Worm (Caenorhabditis elegans): ENCODE measurements around the gene ocr-1.
A peak's percentile ranks its signal among the peaks of the same experiment; 100 is the strongest.

ocr-1 gene

ce11 chrV:10718037-10718436 lies 46.1 kb upstream of the ocr-1 start:
- no peak for TF ChIP-seq tbp1 (GFP tag; optimal IDR thresholded peaks at IDR 0.05)
- no peak for TF ChIP-seq madf-3 (GFP tag; IDR thresholded peaks at IDR 0.05)
- no peak for TF ChIP-seq ekl-4 (GFP tag; IDR thresholded peaks at IDR 0.05)
- TF ChIP-seq sdz-38 (tag; optimal IDR thresholded peaks at IDR 0.05) = no peak
- TF ChIP-seq ets-4 (GFP tag; optimal IDR thresholded peaks at IDR 0.05) = no peak
- no peak for TF ChIP-seq K11D2.4 (GFP tag; IDR thresholded peaks at IDR 0.05)
- TF ChIP-seq pbrm-1 (GFP tag; IDR thresholded peaks at IDR 0.05) = no peak
- TF ChIP-seq let-526 (GFP tag; IDR thresholded peaks at IDR 0.05) = no peak
- no peak for TF ChIP-seq unc-62 (GFP tag; optimal IDR thresholded peaks at IDR 0.05)

DNA sequence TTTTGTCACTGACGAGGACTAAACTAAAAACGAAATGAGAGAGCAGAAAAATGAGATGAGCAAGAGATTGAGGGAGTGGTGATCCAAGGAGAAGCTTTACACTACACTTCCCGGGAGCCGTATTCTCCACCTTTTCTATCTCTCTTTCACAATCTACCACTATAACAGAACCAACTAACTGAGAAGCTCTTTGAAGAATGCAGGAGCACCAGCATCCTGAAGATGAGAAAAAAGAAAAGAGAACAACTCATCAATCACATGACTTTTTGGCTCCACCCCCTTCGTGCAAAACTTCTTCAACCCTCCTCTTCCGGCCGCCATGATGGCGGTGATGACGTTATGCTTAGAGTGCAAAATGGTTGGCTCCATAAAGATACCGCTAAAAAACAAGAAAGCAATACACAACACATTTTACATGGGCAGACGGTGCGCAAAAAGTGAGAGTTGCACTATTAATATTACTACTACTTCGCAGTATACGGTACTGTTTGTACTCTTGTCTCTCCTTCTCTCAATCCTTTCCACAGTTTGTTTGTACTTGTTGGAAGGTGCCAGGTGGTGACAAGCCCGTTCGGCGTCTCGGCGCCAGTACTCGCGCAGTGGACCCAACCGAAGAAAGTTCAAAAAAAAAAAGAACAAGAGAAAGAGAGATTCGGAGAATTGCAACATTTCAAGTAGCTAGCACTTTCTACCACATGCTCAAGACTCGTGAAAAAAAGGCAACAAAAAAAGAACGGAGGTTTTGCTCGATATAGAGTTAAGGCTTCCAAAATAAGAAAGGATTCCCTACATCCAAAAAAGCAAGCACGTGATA lies 44.9 kb upstream of the ocr-1 start:
- peak; percentile 38 for TF ChIP-seq ama-1 (optimal IDR thresholded peaks at IDR 0.05)
- TF ChIP-seq ama-1 (GFP tag; optimal IDR thresholded peaks at IDR 0.05) = no peak
- no peak for TF ChIP-seq bed-2 (GFP tag; IDR thresholded peaks at IDR 0.05)
- TF ChIP-seq pbrm-1 (GFP tag; IDR thresholded peaks at IDR 0.05) = no peak
- TF ChIP-seq snpc-3.4 (tag; optimal IDR thresholded peaks at IDR 0.05) = no peak
- no peak for TF ChIP-seq Y56A3A.18 (GFP tag; IDR thresholded peaks at IDR 0.05)
- no peak for TF ChIP-seq tlf-1 (GFP tag; optimal IDR thresholded peaks at IDR 0.05)
- no peak for TF ChIP-seq ztf-22 (GFP tag; optimal IDR thresholded peaks at IDR 0.05)
- no peak for TF ChIP-seq ceh-91 (GFP tag; IDR thresholded peaks at IDR 0.05)
- TF ChIP-seq F57C9.4 (tag; optimal IDR thresholded peaks at IDR 0.05) = no peak
- TF ChIP-seq somi-1 (GFP tag; optimal IDR thresholded peaks at IDR 0.05) = peak; percentile 49
- no peak for TF ChIP-seq T26A5.8 (tag; optimal IDR thresholded peaks at IDR 0.05)
- peak; percentile 39 for TF ChIP-seq K12H6.12 (tag; optimal IDR thresholded peaks at IDR 0.05)
- TF ChIP-seq mes-4 (tag; optimal IDR thresholded peaks at IDR 0.05) = no peak
- no peak for TF ChIP-seq cebp-1 (GFP tag; IDR thresholded peaks at IDR 0.05)
- peak; percentile 29 for TF ChIP-seq cebp-1 (tag; optimal IDR thresholded peaks at IDR 0.05)
- no peak for TF ChIP-seq nhr-27 (tag; optimal IDR thresholded peaks at IDR 0.05)
- TF ChIP-seq rcor-1 (GFP tag; IDR thresholded peaks at IDR 0.05) = 0 out of 2 replicates have a peak, but pooled peaks have one; percentile 14
- TF ChIP-seq egl-18 (GFP tag; IDR thresholded peaks at IDR 0.05) = no peak
- no peak for TF ChIP-seq ets-4 (GFP tag; optimal IDR thresholded peaks at IDR 0.05)

DNA sequence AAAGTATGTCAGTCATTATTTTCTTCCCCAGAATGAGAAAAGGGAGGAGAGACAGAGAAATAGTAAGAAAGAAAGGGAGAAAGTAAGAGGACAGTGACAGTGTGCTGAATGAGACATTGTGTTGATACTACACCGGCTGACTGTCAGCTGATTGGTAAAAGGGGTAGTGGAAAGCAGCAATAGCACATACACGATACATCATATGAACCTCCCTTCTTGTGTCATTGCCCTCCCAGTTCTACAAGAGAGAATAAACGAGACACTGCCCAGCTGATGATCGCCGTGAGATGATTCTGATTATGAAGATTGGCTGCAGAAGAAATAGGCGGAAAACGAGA lies 44.4 kb upstream of the ocr-1 start:
- peak; percentile 24 for TF ChIP-seq lin-40 (tag; optimal IDR thresholded peaks at IDR 0.05)
- TF ChIP-seq nhr-90 (tag; optimal IDR thresholded peaks at IDR 0.05) = no peak
- no peak for TF ChIP-seq athp-1 (tag; optimal IDR thresholded peaks at IDR 0.05)
- no peak for TF ChIP-seq snpc-1.3 (tag; optimal IDR thresholded peaks at IDR 0.05; ENCODE audit: insufficient read depth)
- no peak for TF ChIP-seq bed-2 (GFP tag; IDR thresholded peaks at IDR 0.05)
- no peak for TF ChIP-seq ccch-3 (GFP tag; optimal IDR thresholded peaks at IDR 0.05)
- peak; percentile 8 for TF ChIP-seq akir-1 (GFP tag; optimal IDR thresholded peaks at IDR 0.05)
- TF ChIP-seq efl-1 (GFP tag; optimal IDR thresholded peaks at IDR 0.05) = no peak
- no peak for TF ChIP-seq B0261.1 (tag; optimal IDR thresholded peaks at IDR 0.05)
- no peak for TF ChIP-seq F39B2.1 (GFP tag; IDR thresholded peaks at IDR 0.05)
- TF ChIP-seq B0019.2 (GFP tag; conservative IDR thresholded peaks at IDR 0.05) = no peak
- TF ChIP-seq hmg-1.2 (GFP tag; IDR thresholded peaks at IDR 0.05) = peak; percentile 47; the same call in 1 of the 2 replicates
- TF ChIP-seq ceh-58 (GFP tag; IDR thresholded peaks at IDR 0.05) = no peak
- TF ChIP-seq attf-6 (GFP tag; IDR thresholded peaks at IDR 0.05) = no peak
- no peak for TF ChIP-seq hrde-1 (tag; optimal IDR thresholded peaks at IDR 0.05; ENCODE audit: borderline replicate concordance)
- no peak for TF ChIP-seq xnd-1 (tag; optimal IDR thresholded peaks at IDR 0.05)
- no peak for TF ChIP-seq F57A8.1 (GFP tag; optimal IDR thresholded peaks at IDR 0.05)
- TF ChIP-seq ztf-25 (GFP tag; IDR thresholded peaks at IDR 0.05) = no peak
- no peak for TF ChIP-seq F22D6.2 (tag; optimal IDR thresholded peaks at IDR 0.05)
- no peak for TF ChIP-seq F52B5.7 (tag; optimal IDR thresholded peaks at IDR 0.05)
- TF ChIP-seq rpc-1 (optimal IDR thresholded peaks at IDR 0.05) = no peak
- TF ChIP-seq rpc-1 (tag; optimal IDR thresholded peaks at IDR 0.05) = no peak

Measured in whole organism, young adult.